Fruit fly (Drosophila melanogaster) whole organism, pupa: ENCODE results near the gene Vps26.

Experiments used
- Pif1A ChIP-seq: fragments of 200-800 bp; sonication (Bioruptor generic); optimal IDR thresholded peaks from 3 replicates; lab custom pipeline; 2016; ENCODE audit warnings: missing biosample characterization, missing genetic modification characterization
- fd96Ca ChIP-seq: fragments of 200-800 bp; sonication (Bioruptor generic); IDR thresholded peaks from 3 replicates; pipeline ENCODE4 v1.3.6; 2022; ENCODE audit warnings: missing biosample characterization, missing genetic modification characterization

DNA sequence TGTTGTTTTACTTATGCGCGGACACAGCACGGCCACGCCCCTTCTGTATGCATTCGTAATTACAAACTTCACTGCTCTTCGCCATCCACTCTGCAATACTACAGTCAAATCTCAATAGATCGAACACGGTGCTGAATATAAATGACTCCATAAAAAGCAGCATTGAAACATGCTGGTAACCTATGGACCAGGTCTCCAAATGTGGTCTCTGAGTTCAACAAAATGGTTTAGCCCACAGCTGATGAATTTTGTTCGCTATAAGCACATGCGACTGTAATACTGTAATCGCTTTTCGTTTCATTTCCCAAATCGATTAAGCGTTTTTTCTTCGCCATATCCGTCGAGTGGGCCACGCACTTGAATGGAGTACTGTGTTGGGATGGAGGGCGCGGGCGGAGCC, 23.7 kb downstream of the Vps26 start:
- TF ChIP-seq Pif1A (no peak), fd96Ca (GFP tag; lab: Robert Waterston, UW) (peak; percentile 60; the same call in 1 of the 3 replicates)
